Worm (Caenorhabditis elegans) whole organism, late embryonic: Measurements from ENCODE around the gene ZK380.2.

ENCODE experiments used
- C08G9.2 ChIP-seq: sonication (generic microtip); optimal IDR thresholded peaks from 2 replicates; lab custom pipeline; 2016; ENCODE audit warnings: mild to moderate bottlenecking, missing genetic modification characterization, moderate library complexity, missing compliant biosample characterization
- C38D4.7 ChIP-seq: fragments of 200-800 bp; sonication (Bioruptor generic); optimal IDR thresholded peaks from 2 replicates; lab custom pipeline; 2018; ENCODE audit warnings: mild to moderate bottlenecking, missing genetic modification characterization, moderate library complexity, missing compliant biosample characterization
- T23F11.4 ChIP-seq: fragments of 200-800 bp; sonication (Bioruptor generic); optimal IDR thresholded peaks from 2 replicates; lab custom pipeline; 2018; ENCODE audit warnings: mild to moderate bottlenecking, missing genetic modification characterization, missing compliant biosample characterization
- Y22D7AL.16 ChIP-seq: sonication (generic microtip); optimal IDR thresholded peaks from 2 replicates; lab custom pipeline; 2016; ENCODE audit warnings: missing genetic modification characterization, missing compliant biosample characterization
- ama-1 ChIP-seq: fragments of 150-350 bp; optimal IDR thresholded peaks from 2 replicates; lab custom pipeline; 2014
- ceh-14 ChIP-seq: sonication (generic microtip); optimal IDR thresholded peaks from 2 replicates; lab custom pipeline; 2016; ENCODE audit warnings: missing genotype, missing genetic modification characterization, missing compliant biosample characterization
- ceh-30 ChIP-seq: fragments of 150-350 bp; optimal IDR thresholded peaks from 2 replicates; lab custom pipeline; 2014; ENCODE audit warnings: missing biosample characterization, missing genetic modification characterization
- ceh-34 ChIP-seq: sonication (generic microtip); optimal IDR thresholded peaks from 2 replicates; lab custom pipeline; 2016; ENCODE audit warnings: mild to moderate bottlenecking, missing genetic modification characterization, missing compliant biosample characterization
- ceh-6 ChIP-seq: fragments of 200-800 bp; sonication (Bioruptor generic); optimal IDR thresholded peaks from 2 replicates; lab custom pipeline; 2018; ENCODE audit warnings: mild to moderate bottlenecking, missing genetic modification characterization, missing compliant biosample characterization
- che-1 ChIP-seq: sonication (generic microtip); optimal IDR thresholded peaks from 2 replicates; lab custom pipeline; 2016; ENCODE audit warnings: mild to moderate bottlenecking, missing genetic modification characterization, missing compliant biosample characterization
- dve-1 ChIP-seq: sonication (generic microtip); optimal IDR thresholded peaks from 2 replicates; lab custom pipeline; 2017; ENCODE audit warnings: antibody characterized with exemption, mild to moderate bottlenecking, missing genetic modification characterization, missing compliant biosample characterization
- ets-4 ChIP-seq: sonication (generic microtip); optimal IDR thresholded peaks from 2 replicates; lab custom pipeline; 2016; ENCODE audit warnings: missing genetic modification characterization, missing compliant biosample characterization
- fax-1 ChIP-seq: sonication (generic microtip); optimal IDR thresholded peaks from 2 replicates; lab custom pipeline; 2016; ENCODE audit warnings: missing genotype, missing genetic modification characterization, missing compliant biosample characterization
- fkh-6 ChIP-seq: sonication (generic microtip); optimal IDR thresholded peaks from 2 replicates; lab custom pipeline; 2016; ENCODE audit warnings: missing genetic modification characterization, missing compliant biosample characterization
- hlh-6 ChIP-seq: sonication (generic microtip); optimal IDR thresholded peaks from 2 replicates; lab custom pipeline; 2016; ENCODE audit warnings: missing genotype, missing genetic modification characterization, missing compliant biosample characterization
- lin-11 ChIP-seq: fragments of 200-800 bp; sonication (Bioruptor generic); optimal IDR thresholded peaks from 2 replicates; lab custom pipeline; 2018; ENCODE audit warnings: mild to moderate bottlenecking, missing genetic modification characterization, missing compliant biosample characterization
- madf-2 ChIP-seq: sonication (generic microtip); optimal IDR thresholded peaks from 2 replicates; lab custom pipeline; 2017; ENCODE audit warnings: missing genetic modification characterization, missing compliant biosample characterization
- nfya-1 ChIP-seq: sonication (generic microtip); optimal IDR thresholded peaks from 2 replicates; lab custom pipeline; 2017; ENCODE audit warnings: missing genetic modification characterization, mild to moderate bottlenecking, missing compliant biosample characterization, antibody characterized with exemption, moderate library complexity
- nhr-11 ChIP-seq: fragments of 150-350 bp; optimal IDR thresholded peaks from 2 replicates; lab custom pipeline; 2014; ENCODE audit warnings: missing biosample characterization, missing genetic modification characterization
- nhr-232 ChIP-seq: sonication (generic microtip); optimal IDR thresholded peaks from 2 replicates; lab custom pipeline; 2016; ENCODE audit warnings: missing genetic modification characterization, missing compliant biosample characterization
- odd-2 ChIP-seq: sonication (generic microtip); optimal IDR thresholded peaks from 2 replicates; lab custom pipeline; 2017; ENCODE audit warnings: antibody characterized with exemption, mild to moderate bottlenecking, missing genetic modification characterization, missing compliant biosample characterization
- pag-3 ChIP-seq: sonication (generic microtip); optimal IDR thresholded peaks from 2 replicates; lab custom pipeline; 2016; ENCODE audit warnings: missing compliant biosample characterization, missing genetic modification characterization, borderline replicate concordance
- pat-9 ChIP-seq: fragments of 200-800 bp; sonication (Bioruptor generic); optimal IDR thresholded peaks from 2 replicates; lab custom pipeline; 2018; ENCODE audit warnings: mild to moderate bottlenecking, missing genetic modification characterization, moderate library complexity, missing compliant biosample characterization
- pax-1 ChIP-seq: fragments of 150-350 bp; optimal IDR thresholded peaks from 2 replicates; lab custom pipeline; 2014; ENCODE audit warnings: missing biosample characterization, missing genetic modification characterization
- pha-2 ChIP-seq: sonication (generic microtip); optimal IDR thresholded peaks from 2 replicates; lab custom pipeline; 2017; ENCODE audit warnings: mild to moderate bottlenecking, missing genetic modification characterization, missing compliant biosample characterization
- pha-4 ChIP-seq: fragments of 150-350 bp; optimal IDR thresholded peaks from 2 replicates; lab custom pipeline; 2018; ENCODE audit warnings: missing biosample characterization, missing genetic modification reagents, missing genetic modification characterization
- pros-1 ChIP-seq: fragments of 150-350 bp; optimal IDR thresholded peaks from 2 replicates; lab custom pipeline; 2014; ENCODE audit warnings: missing biosample characterization, missing genetic modification reagents, missing genetic modification characterization
- ref-2 ChIP-seq: sonication (generic microtip); optimal IDR thresholded peaks from 2 replicates; lab custom pipeline; 2016; ENCODE audit warnings: missing genetic modification characterization, missing compliant biosample characterization
- sdc-2 ChIP-seq: sonication (generic microtip); optimal IDR thresholded peaks from 2 replicates; lab custom pipeline; 2016; ENCODE audit warnings: missing genotype, missing genetic modification characterization, missing compliant biosample characterization
- sox-2 ChIP-seq: fragments of 200-800 bp; sonication (Bioruptor generic); IDR thresholded peaks from 2 replicates; pipeline ENCODE4 v1.3.6; 2022; ENCODE audit warnings: missing genetic modification reagents, missing genetic modification characterization, missing compliant biosample characterization
- sox-4 ChIP-seq: sonication (generic microtip); optimal IDR thresholded peaks from 2 replicates; lab custom pipeline; 2017; ENCODE audit warnings: mild to moderate bottlenecking, missing genetic modification characterization, inconsistent platforms, missing compliant biosample characterization
- tbx-2 ChIP-seq: sonication (generic microtip); optimal IDR thresholded peaks from 2 replicates; lab custom pipeline; 2016; ENCODE audit warnings: missing genetic modification characterization, missing compliant biosample characterization
- unc-3 ChIP-seq, 2 experiments: fragments of 200-800 bp in 1 of 2; sonication (Bioruptor generic) in 1 of 2; sonication (generic microtip) in 1 of 2; conservative IDR thresholded peaks in 1 of 2; optimal IDR thresholded peaks in 1 of 2; 2 replicates each; pipeline versions ENCODE4 v1.3.6 to Lab custom; 2016 to 2022; ENCODE audit warnings: missing compliant biosample characterization in 2 of 2, missing genetic modification characterization in 2 of 2, missing genetic modification reagents in 1 of 2
- unc-42 ChIP-seq: sonication (generic microtip); optimal IDR thresholded peaks from 2 replicates; lab custom pipeline; 2016; ENCODE audit warnings: missing genotype, missing genetic modification characterization, missing compliant biosample characterization
- unc-55 ChIP-seq: sonication (generic microtip); optimal IDR thresholded peaks from 2 replicates; lab custom pipeline; 2017; ENCODE audit warnings: missing biosample characterization, missing genetic modification reagents, missing genetic modification characterization
- unc-86 ChIP-seq: sonication (generic microtip); optimal IDR thresholded peaks from 2 replicates; lab custom pipeline; 2016; ENCODE audit warnings: missing genetic modification characterization, missing compliant biosample characterization
- ztf-16 ChIP-seq: sonication (generic microtip); optimal IDR thresholded peaks from 2 replicates; lab custom pipeline; 2017; ENCODE audit warnings: missing genetic modification characterization, missing compliant biosample characterization

ZK380.2 gene

DNA sequence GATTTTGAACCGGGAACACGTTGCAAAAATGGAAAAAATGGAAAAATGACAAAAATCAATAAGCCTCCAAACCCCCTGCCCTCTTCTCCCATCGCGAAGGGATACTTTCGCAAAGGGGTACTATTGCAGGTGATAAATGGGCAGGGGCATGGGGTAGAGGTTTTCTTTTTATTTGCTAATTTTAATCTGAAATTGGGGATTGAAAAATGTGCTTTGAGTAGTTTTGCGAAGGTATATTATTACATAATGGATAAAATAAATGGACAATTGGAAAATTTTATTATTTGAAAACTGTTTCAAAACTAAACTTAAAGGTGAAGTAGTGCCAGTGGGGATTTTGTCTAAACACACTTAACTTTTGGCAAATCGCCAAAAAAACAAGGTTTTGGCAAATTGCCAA, 4.3 kb upstream of the ZK380.2 start (continued):
- peak; percentile 91 for TF ChIP-seq ref-2
- TF ChIP-seq sox-2 = peak; percentile 59; the same call in 1 of the 2 replicates
- peak; percentile 85 for TF ChIP-seq ztf-16
- 0 out of 2 replicates have a peak, but pooled peaks have one; percentile 46 for TF ChIP-seq unc-3 (GFP tag; conservative IDR thresholded peaks at IDR 0.05; lab: Robert Waterston, UW)
- peak; percentile 55 for TF ChIP-seq unc-3 (tag; optimal IDR thresholded peaks at IDR 0.05; lab: Kevin White, UChicago)
- TF ChIP-seq lin-11 (tag; lab: Kevin White, UChicago) = peak; percentile 10
- TF ChIP-seq hlh-6 (tag; lab: Kevin White, UChicago) = peak; percentile 7
- no peak for TF ChIP-seq C38D4.7 (GFP tag; lab: Kevin White, UChicago)
- TF ChIP-seq pha-4 (tag; lab: Kevin White, UChicago) = no peak
- TF ChIP-seq unc-42 (tag; lab: Kevin White, UChicago) = peak; percentile 84
- peak; percentile 85 for TF ChIP-seq tbx-2 (tag; lab: Kevin White, UChicago)
- TF ChIP-seq dve-1 = peak; percentile 90
- peak; percentile 77 for TF ChIP-seq ceh-34 (tag; lab: Kevin White, UChicago)
- TF ChIP-seq pat-9 (tag; lab: Kevin White, UChicago) = peak; percentile 16
- TF ChIP-seq ets-4 = peak; percentile 45
- peak; percentile 67 for TF ChIP-seq sox-4 (tag; lab: Kevin White, UChicago)
- peak; percentile 24 for TF ChIP-seq T23F11.4
- peak; percentile 80 for TF ChIP-seq ceh-30
- peak; percentile 33 for TF ChIP-seq fax-1

DNA sequence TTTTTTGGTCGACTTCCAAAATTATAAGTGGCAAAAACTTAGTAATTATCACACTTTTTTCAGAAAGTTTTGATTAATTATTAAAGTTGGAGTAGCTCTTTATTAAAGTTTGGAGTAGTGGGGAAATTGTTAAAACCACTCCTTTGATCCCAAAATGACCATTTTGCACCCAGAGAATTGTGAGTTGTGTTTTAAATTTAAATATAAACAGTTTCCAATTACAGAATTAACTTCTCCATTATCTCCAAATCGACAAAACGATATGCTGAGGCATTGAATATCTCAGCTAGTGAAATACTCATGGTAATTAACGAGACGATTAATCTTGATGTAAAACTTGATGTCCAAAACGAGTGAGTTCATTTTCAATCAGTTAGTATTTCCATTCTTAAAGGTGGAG, 3.4 kb upstream of the ZK380.2 start, which contains the start of gene fbxb-58:
Gene fbxb-58 (plus strand): TSS at position 301 of the 400 bp plus-strand sequence.
- no peak for TF ChIP-seq sdc-2
- no peak for TF ChIP-seq hlh-6 (tag; lab: Kevin White, UChicago)
- no peak for TF ChIP-seq nhr-232 (tag; lab: Kevin White, UChicago)
- no peak for TF ChIP-seq nhr-11 (tag; lab: Kevin White, UChicago)
- no peak for TF ChIP-seq ama-1
- no peak for TF ChIP-seq fkh-6 (tag; lab: Kevin White, UChicago)
- TF ChIP-seq, all 69 proteins: peak for 0

DNA sequence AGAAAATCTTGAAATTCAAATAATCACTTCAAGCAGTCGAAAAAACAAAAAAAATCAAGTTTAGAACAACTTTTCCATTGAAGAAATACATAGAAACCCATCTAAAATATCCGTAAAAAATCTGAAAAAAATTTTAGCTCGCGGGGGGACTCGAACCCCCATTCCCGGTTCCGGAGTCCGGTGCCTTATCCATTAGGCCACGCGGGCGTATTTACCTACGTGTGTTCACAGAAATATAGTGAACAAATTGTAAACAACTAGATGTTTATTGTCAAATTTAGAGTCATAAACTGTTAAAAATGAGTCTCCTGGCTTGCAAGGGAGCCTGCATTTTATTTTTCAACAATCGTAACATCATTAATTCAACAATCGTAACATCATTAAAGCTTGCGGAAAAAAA, 1.5 kb upstream of the ZK380.2 start:
- TF ChIP-seq pros-1 (no peak), pax-1 (tag; lab: Kevin White, UChicago) (no peak), nfya-1 (tag; lab: Kevin White, UChicago) (no peak), odd-2 (tag; lab: Kevin White, UChicago) (no peak), pha-2 (tag; lab: Kevin White, UChicago) (no peak), madf-2 (tag; lab: Kevin White, UChicago) (no peak), ceh-6 (GFP tag; lab: Kevin White, UChicago) (no peak), ceh-14 (tag; lab: Kevin White, UChicago) (no peak), sox-4 (tag; lab: Kevin White, UChicago) (no peak), C38D4.7 (GFP tag; lab: Kevin White, UChicago) (no peak), unc-86 (tag; lab: Kevin White, UChicago) (no peak), che-1 (tag; lab: Kevin White, UChicago) (no peak), ref-2 (no peak), ceh-30 (no peak), Y22D7AL.16 (tag; lab: Kevin White, UChicago) (no peak), pag-3 (tag; lab: Kevin White, UChicago) (no peak), C08G9.2 (tag; lab: Kevin White, UChicago) (no peak), unc-55 (GFP tag; lab: Kevin White, UChicago) (no peak)
